Worm (Caenorhabditis elegans) whole organism, L4 larva: ENCODE results near the gene Y47D7A.6.

Experiments
- Y48G9A.11 ChIP-seq: fragments of 200-800 bp; sonication (Bioruptor generic); IDR thresholded peaks from 2 replicates; pipeline ENCODE4 v1.3.6; 2022; ENCODE audit warnings: missing genetic modification reagents, missing genetic modification characterization, missing compliant biosample characterization
- ZK546.5 ChIP-seq, 2 experiments: sonication (generic microtip); optimal IDR thresholded peaks; 2 replicates each; lab custom pipeline; 2017; ENCODE audit warnings: missing biosample characterization in 2 of 2, missing genetic modification characterization in 2 of 2
- cey-2 ChIP-seq: sonication (generic microtip); optimal IDR thresholded peaks from 3 replicates; lab custom pipeline; 2017; ENCODE audit warnings: missing genetic modification characterization, mild to moderate bottlenecking, missing compliant biosample characterization, antibody characterized with exemption, borderline replicate concordance; ENCODE audit not compliant: insufficient read depth
- duxl-1 ChIP-seq: sonication (generic microtip); optimal IDR thresholded peaks from 2 replicates; lab custom pipeline; 2016; ENCODE audit warnings: mild to moderate bottlenecking, missing genetic modification characterization, moderate library complexity, missing compliant biosample characterization; ENCODE audit not compliant: poor library complexity
- fos-1 ChIP-seq: fragments of 150-350 bp; optimal IDR thresholded peaks from 2 replicates; lab custom pipeline; 2014; ENCODE audit warnings: missing biosample characterization, missing genetic modification characterization
- nhr-102 ChIP-seq: sonication (generic microtip); optimal IDR thresholded peaks from 2 replicates; lab custom pipeline; 2016; ENCODE audit warnings: mild to moderate bottlenecking, missing genetic modification characterization, moderate library complexity, missing compliant biosample characterization
- pqm-1 ChIP-seq: sonication (generic microtip); optimal IDR thresholded peaks from 2 replicates; lab custom pipeline; 2017; ENCODE audit warnings: missing biosample characterization, missing genetic modification characterization
- rbr-2 ChIP-seq: sonication (generic microtip); optimal IDR thresholded peaks from 2 replicates; lab custom pipeline; 2016; ENCODE audit warnings: missing genotype, missing genetic modification characterization, missing compliant biosample characterization
- snpc-4 ChIP-seq: fragments of 150-350 bp; optimal IDR thresholded peaks from 2 replicates; lab custom pipeline; 2014; ENCODE audit warnings: missing biosample characterization, missing genetic modification characterization
- unc-130 ChIP-seq: sonication (generic microtip); optimal IDR thresholded peaks from 2 replicates; lab custom pipeline; 2016; ENCODE audit warnings: missing genetic modification reagents, missing genetic modification characterization, missing compliant biosample characterization
- unc-39 ChIP-seq: sonication (generic microtip); optimal IDR thresholded peaks from 2 replicates; lab custom pipeline; 2017; ENCODE audit warnings: missing biosample characterization, missing genetic modification characterization
- zag-1 ChIP-seq: fragments of 150-350 bp; optimal IDR thresholded peaks from 2 replicates; lab custom pipeline; 2014; ENCODE audit warnings: missing biosample characterization, missing genetic modification characterization
- zfp-2 ChIP-seq: sonication (generic microtip); optimal IDR thresholded peaks from 2 replicates; lab custom pipeline; 2016; ENCODE audit warnings: mild to moderate bottlenecking, missing genetic modification characterization, missing compliant biosample characterization

ce11 chrV:4396257-4396656 is 21.8 kb downstream of the Y47D7A.6 start, which contains the start of gene F13A2.3:
- TF ChIP-seq Y48G9A.11 (GFP tag; lab: Robert Waterston, UW) (no peak), fos-1 (no peak), zfp-2 (tag; lab: Kevin White, UChicago) (no peak), zag-1 (tag; lab: Kevin White, UChicago) (no peak), unc-39 (tag; lab: Kevin White, UChicago) (no peak), unc-130 (GFP tag; lab: Kevin White, UChicago) (no peak), cey-2 (no peak), pqm-1 (tag; lab: Kevin White, UChicago) (no peak), duxl-1 (tag; lab: Kevin White, UChicago) (no peak), ZK546.5 (tag; optimal IDR thresholded peaks at IDR 0.05; lab: Kevin White, UChicago) (no peak), snpc-4 (tag; lab: Kevin White, UChicago) (no peak), nhr-102 (tag; lab: Kevin White, UChicago) (no peak), rbr-2 (tag; lab: Kevin White, UChicago) (no peak)
